Worm (Caenorhabditis elegans): ENCODE results near the gene F53E10.5.

The F53E10.5 gene

ce11 chrV:2595720-2596119 lies 3.0 kb downstream of the F53E10.5 start:
- peak; percentile 16 for TF ChIP-seq ref-2 (tag; optimal IDR thresholded peaks at IDR 0.05)
- no peak for TF ChIP-seq madf-2 (tag; optimal IDR thresholded peaks at IDR 0.05)

ce11 chrV:2592173-2592676 lies 6.5 kb downstream of the F53E10.5 start, which contains the start of gene irg-3:
TSS of gene irg-3 (plus strand) at chrV:2592591.
- no peak for TF ChIP-seq rnt-1 (tag; optimal IDR thresholded peaks at IDR 0.05)

- TF ChIP-seq eyg-1 (tag; optimal IDR thresholded peaks at IDR 0.05) (no peak), odd-2 (tag; optimal IDR thresholded peaks at IDR 0.05) (no peak), nfya-1 (tag; optimal IDR thresholded peaks at IDR 0.05) (no peak), npax-4 (tag; optimal IDR thresholded peaks at IDR 0.05) (no peak), K09A11.1 (tag; optimal IDR thresholded peaks at IDR 0.05; ENCODE audit: insufficient read depth) (no peak), C38D4.7 (GFP tag; optimal IDR thresholded peaks at IDR 0.05) (no peak), ceh-24 (tag; optimal IDR thresholded peaks at IDR 0.05) (no peak), ama-1 (optimal IDR thresholded peaks at IDR 0.05) (no peak), pag-3 (tag; optimal IDR thresholded peaks at IDR 0.05; ENCODE audit: borderline replicate concordance) (no peak), ceh-30 (tag; optimal IDR thresholded peaks at IDR 0.05) (no peak), ceh-2 (tag; optimal IDR thresholded peaks at IDR 0.05) (no peak), unc-86 (tag; optimal IDR thresholded peaks at IDR 0.05) (no peak), T23F11.4 (GFP tag; optimal IDR thresholded peaks at IDR 0.05) (no peak), pros-1 (tag; optimal IDR thresholded peaks at IDR 0.05) (no peak), ahr-1 (tag; optimal IDR thresholded peaks at IDR 0.05) (no peak), fkh-10 (GFP tag; optimal IDR thresholded peaks at IDR 0.05) (no peak), ceh-22 (tag; optimal IDR thresholded peaks at IDR 0.05) (no peak), ref-2 (tag; optimal IDR thresholded peaks at IDR 0.05) (no peak)
These were observed 8.9 kb downstream of the F53E10.5 start for ce11 chrV:2589834-2590233.

ce11 chrV:2585727-2586126 lies 13.0 kb downstream of the F53E10.5 start, which contains the start of gene C29G2.6:
TSS of gene C29G2.6 (minus strand) at chrV:2585908.
- TF ChIP-seq unc-86 (tag; optimal IDR thresholded peaks at IDR 0.05) (no peak), elt-4 (tag; optimal IDR thresholded peaks at IDR 0.05) (no peak), pat-9 (tag; optimal IDR thresholded peaks at IDR 0.05) (no peak), ceh-34 (tag; optimal IDR thresholded peaks at IDR 0.05) (no peak), che-1 (tag; optimal IDR thresholded peaks at IDR 0.05) (no peak), gmeb-2 (tag; optimal IDR thresholded peaks at IDR 0.05) (no peak), nhr-232 (tag; optimal IDR thresholded peaks at IDR 0.05) (no peak), unc-3 (GFP tag; conservative IDR thresholded peaks at IDR 0.05) (no peak), unc-3 (tag; optimal IDR thresholded peaks at IDR 0.05) (no peak), hlh-6 (tag; optimal IDR thresholded peaks at IDR 0.05) (no peak), pros-1 (tag; optimal IDR thresholded peaks at IDR 0.05) (no peak), odd-2 (tag; optimal IDR thresholded peaks at IDR 0.05) (no peak), K02D7.2 (tag; optimal IDR thresholded peaks at IDR 0.05) (no peak), mec-3 (tag; optimal IDR thresholded peaks at IDR 0.05; ENCODE audit: borderline replicate concordance) (no peak), ceh-24 (tag; optimal IDR thresholded peaks at IDR 0.05) (no peak), pha-4 (tag; optimal IDR thresholded peaks at IDR 0.05) (no peak), nhr-11 (tag; optimal IDR thresholded peaks at IDR 0.05) (no peak), sox-4 (tag; optimal IDR thresholded peaks at IDR 0.05) (no peak), fax-1 (tag; optimal IDR thresholded peaks at IDR 0.05) (no peak), tbx-2 (tag; optimal IDR thresholded peaks at IDR 0.05) (no peak)

- no peak for TF ChIP-seq sox-2 (GFP tag; IDR thresholded peaks at IDR 0.05)
These were observed 18.1 kb downstream of the F53E10.5 start, which contains the start of gene C29G2.3 for ce11 chrV:2580598-2580997. TSS of gene C29G2.3 (plus strand) at chrV:2580898.

Data from whole organism, late embryonic.